Worm (Caenorhabditis elegans): ENCODE data around the gene C34B4.5.

C34B4.5 gene

ce11 chrV:13088485-13088884 is 7.3 kb upstream of the C34B4.5 start:
- TF ChIP-seq klf-2 (GFP tag; conservative IDR thresholded peaks at IDR 0.05) (no peak), ztf-23 (GFP tag; IDR thresholded peaks at IDR 0.05) (0 out of 2 replicates have a peak, but pooled peaks have one; percentile 18), ref-1 (GFP tag; conservative IDR thresholded peaks at IDR 0.05) (no peak)

ce11 chrV:13090130-13090770 is 5.5 kb upstream of the C34B4.5 start, which contains the start of gene C34B4.4:
C34B4.4 (plus strand) TSS chrV:13090405.
- TF ChIP-seq ref-1 (GFP tag; conservative IDR thresholded peaks at IDR 0.05) (no peak), ztf-23 (GFP tag; IDR thresholded peaks at IDR 0.05) (no peak), flt-1 (GFP tag; IDR thresholded peaks at IDR 0.05) (no peak), T22C8.4 (GFP tag; IDR thresholded peaks at IDR 0.05) (no peak), klf-2 (GFP tag; conservative IDR thresholded peaks at IDR 0.05) (no peak), ztf-29 (GFP tag; IDR thresholded peaks at IDR 0.05) (no peak), tab-1 (GFP tag; IDR thresholded peaks at IDR 0.05) (no peak), med-1 (GFP tag; optimal IDR thresholded peaks at IDR 0.05; ENCODE audit: insufficient read depth) (no peak), cog-1 (tag; optimal IDR thresholded peaks at IDR 0.05) (no peak)

ce11 chrV:13092349-13092748 is 3.4 kb upstream of the C34B4.5 start, which contains the start of gene lurp-4:
lurp-4 (plus strand) TSS chrV:13092649.
- TF ChIP-seq ref-1 (GFP tag; conservative IDR thresholded peaks at IDR 0.05): no peak

ce11 chrV:13105840-13106429 is 10.2 kb downstream of the C34B4.5 start:
- TF ChIP-seq ztf-23 (GFP tag; IDR thresholded peaks at IDR 0.05): no peak
- no peak for TF ChIP-seq klf-2 (GFP tag; conservative IDR thresholded peaks at IDR 0.05)
- TF ChIP-seq flt-1 (GFP tag; IDR thresholded peaks at IDR 0.05): no peak
- TF ChIP-seq T22C8.4 (GFP tag; IDR thresholded peaks at IDR 0.05): no peak
- no peak for TF ChIP-seq ref-1 (GFP tag; conservative IDR thresholded peaks at IDR 0.05)
- no peak for TF ChIP-seq tab-1 (GFP tag; IDR thresholded peaks at IDR 0.05)
- no peak for TF ChIP-seq cog-1 (tag; optimal IDR thresholded peaks at IDR 0.05)
- no peak for TF ChIP-seq ztf-29 (GFP tag; IDR thresholded peaks at IDR 0.05)
- no peak for TF ChIP-seq med-1 (GFP tag; optimal IDR thresholded peaks at IDR 0.05; ENCODE audit: insufficient read depth)

- TF ChIP-seq med-1 (GFP tag; optimal IDR thresholded peaks at IDR 0.05; ENCODE audit: insufficient read depth): no peak
- no peak for TF ChIP-seq ztf-29 (GFP tag; IDR thresholded peaks at IDR 0.05)
- no peak for TF ChIP-seq klf-2 (GFP tag; conservative IDR thresholded peaks at IDR 0.05)
- no peak for TF ChIP-seq tab-1 (GFP tag; IDR thresholded peaks at IDR 0.05)
- TF ChIP-seq ztf-23 (GFP tag; IDR thresholded peaks at IDR 0.05): no peak
- TF ChIP-seq ref-1 (GFP tag; conservative IDR thresholded peaks at IDR 0.05): no peak
- TF ChIP-seq flt-1 (GFP tag; IDR thresholded peaks at IDR 0.05): no peak
- TF ChIP-seq cog-1 (tag; optimal IDR thresholded peaks at IDR 0.05): no peak
- no peak for TF ChIP-seq T22C8.4 (GFP tag; IDR thresholded peaks at IDR 0.05)
Measured at ce11 chrV:13111599-13112191, 15.9 kb downstream of the C34B4.5 start.

- TF ChIP-seq med-1 (GFP tag; optimal IDR thresholded peaks at IDR 0.05; ENCODE audit: insufficient read depth) (no peak), cog-1 (tag; optimal IDR thresholded peaks at IDR 0.05) (no peak), ztf-23 (GFP tag; IDR thresholded peaks at IDR 0.05) (no peak), ref-1 (GFP tag; conservative IDR thresholded peaks at IDR 0.05) (no peak), flt-1 (GFP tag; IDR thresholded peaks at IDR 0.05) (no peak), T22C8.4 (GFP tag; IDR thresholded peaks at IDR 0.05) (no peak), tab-1 (GFP tag; IDR thresholded peaks at IDR 0.05) (no peak)
Measured at ce11 chrV:13112937-13113497, 17.3 kb downstream of the C34B4.5 start.

- TF ChIP-seq tab-1 (GFP tag; IDR thresholded peaks at IDR 0.05): no peak
- TF ChIP-seq T22C8.4 (GFP tag; IDR thresholded peaks at IDR 0.05): no peak
- no peak for TF ChIP-seq ztf-29 (GFP tag; IDR thresholded peaks at IDR 0.05)
- no peak for TF ChIP-seq ztf-23 (GFP tag; IDR thresholded peaks at IDR 0.05)
- TF ChIP-seq med-1 (GFP tag; optimal IDR thresholded peaks at IDR 0.05; ENCODE audit: insufficient read depth): no peak
- TF ChIP-seq ref-1 (GFP tag; conservative IDR thresholded peaks at IDR 0.05): no peak
- TF ChIP-seq flt-1 (GFP tag; IDR thresholded peaks at IDR 0.05): no peak
- TF ChIP-seq klf-2 (GFP tag; conservative IDR thresholded peaks at IDR 0.05): no peak
- TF ChIP-seq cog-1 (tag; optimal IDR thresholded peaks at IDR 0.05): no peak
Measured at ce11 chrV:13114552-13115237, 18.9 kb downstream of the C34B4.5 start.

ce11 chrV:13116114-13116603 is 20.4 kb downstream of the C34B4.5 start, which contains the start of gene acly-2:
acly-2 (plus strand) TSS chrV:13116488.
- TF ChIP-seq cog-1 (tag; optimal IDR thresholded peaks at IDR 0.05) (no peak), tab-1 (GFP tag; IDR thresholded peaks at IDR 0.05) (no peak), ztf-23 (GFP tag; IDR thresholded peaks at IDR 0.05) (no peak), klf-2 (GFP tag; conservative IDR thresholded peaks at IDR 0.05) (no peak), med-1 (GFP tag; optimal IDR thresholded peaks at IDR 0.05; ENCODE audit: insufficient read depth) (no peak), T22C8.4 (GFP tag; IDR thresholded peaks at IDR 0.05) (no peak), flt-1 (GFP tag; IDR thresholded peaks at IDR 0.05) (no peak)

- no peak for TF ChIP-seq klf-2 (GFP tag; conservative IDR thresholded peaks at IDR 0.05)
Measured at ce11 chrV:13120097-13120496, 24.3 kb downstream of the C34B4.5 start, which contains the start of gene max-1. max-1 (minus strand) TSS chrV:13120220.

All from whole organism, midembryonic.